Fruit fly (Drosophila melanogaster) whole organism, embryonic: ENCODE data around the gene CG17839.

Experiments used
- Antp ChIP-seq: fragments of 200-800 bp; sonication (Bioruptor generic); optimal IDR thresholded peaks from 3 replicates; lab custom pipeline; 2016; ENCODE audit warnings: missing biosample characterization, missing genetic modification characterization
- Blimp-1 ChIP-seq: fragments of 200-800 bp; sonication (Bioruptor generic); optimal IDR thresholded peaks from 3 replicates; lab custom pipeline; 2018; ENCODE audit warnings: missing biosample characterization, missing genetic modification characterization, mild to moderate bottlenecking, moderate library complexity, missing genetic modification reagents
- CG10543 ChIP-seq: fragments of 200-800 bp; sonication (Bioruptor generic); optimal IDR thresholded peaks from 3 replicates; lab custom pipeline; 2017; ENCODE audit warnings: missing biosample characterization, mild to moderate bottlenecking, missing genetic modification characterization, moderate library complexity
- CG11093 ChIP-seq: fragments of 200-800 bp; sonication (Bioruptor generic); IDR thresholded peaks from 3 replicates; pipeline ENCODE4 v1.3.6; 2022; ENCODE audit warnings: missing biosample characterization, missing genetic modification characterization
- CG11504 ChIP-seq: fragments of 200-800 bp; sonication (Bioruptor generic); optimal IDR thresholded peaks from 3 replicates; lab custom pipeline; 2019; ENCODE audit warnings: missing biosample characterization, mild to moderate bottlenecking, missing genetic modification characterization, moderate library complexity
- CG14965 ChIP-seq: fragments of 200-800 bp; sonication (Bioruptor generic); optimal IDR thresholded peaks from 2 replicates; lab custom pipeline; 2016; ENCODE audit warnings: missing biosample characterization, missing genetic modification characterization, borderline replicate concordance
- CG16779 ChIP-seq: fragments of 200-800 bp; sonication (Bioruptor generic); IDR thresholded peaks from 2 replicates; pipeline ENCODE4 v1.3.6; 2022; ENCODE audit warnings: missing biosample characterization, missing genetic modification characterization
- CG17385 ChIP-seq: fragments of 200-800 bp; sonication (Bioruptor generic); optimal IDR thresholded peaks from 3 replicates; lab custom pipeline; 2018; ENCODE audit warnings: missing biosample characterization, mild to moderate bottlenecking, missing genetic modification characterization
- CG17612 ChIP-seq: fragments of 200-800 bp; sonication (Bioruptor generic); IDR thresholded peaks from 2 replicates; pipeline ENCODE4 v1.3.6; 2022; ENCODE audit warnings: missing biosample characterization, missing genetic modification characterization
- CG17912 ChIP-seq: fragments of 200-800 bp; sonication (Bioruptor generic); optimal IDR thresholded peaks from 2 replicates; lab custom pipeline; 2018; ENCODE audit warnings: missing biosample characterization, mild to moderate bottlenecking, missing genetic modification characterization
- CG2875 ChIP-seq: fragments of 200-800 bp; sonication (Bioruptor generic); optimal IDR thresholded peaks from 2 replicates; lab custom pipeline; 2017; ENCODE audit warnings: missing biosample characterization, mild to moderate bottlenecking, missing genetic modification characterization, missing genetic modification reagents
- CG30020 ChIP-seq: fragments of 200-800 bp; optimal IDR thresholded peaks from 2 replicates; lab custom pipeline; 2019; ENCODE audit warnings: missing biosample characterization, mild to moderate bottlenecking, missing genetic modification characterization, moderate library complexity
- CG30403 ChIP-seq: fragments of 200-800 bp; sonication (Bioruptor generic); optimal IDR thresholded peaks from 3 replicates; lab custom pipeline; 2016; ENCODE audit warnings: missing biosample characterization, missing genetic modification characterization
- CG3065 ChIP-seq: fragments of 200-800 bp; sonication (Bioruptor generic); optimal IDR thresholded peaks from 2 replicates; lab custom pipeline; 2016; ENCODE audit warnings: missing biosample characterization, missing genetic modification characterization
- CG31388 ChIP-seq: fragments of 200-800 bp; sonication (Bioruptor generic); optimal IDR thresholded peaks from 2 replicates; lab custom pipeline; 2016; ENCODE audit warnings: missing biosample characterization, missing genetic modification characterization
- CG32767 ChIP-seq: fragments of 200-800 bp; sonication (Bioruptor generic); IDR thresholded peaks from 2 replicates; pipeline ENCODE4 v1.3.6; 2022; ENCODE audit warnings: missing biosample characterization, missing genetic modification characterization
- CG3407 ChIP-seq: fragments of 200-800 bp; sonication (Bioruptor generic); optimal IDR thresholded peaks from 2 replicates; lab custom pipeline; 2018; ENCODE audit warnings: missing biosample characterization, mild to moderate bottlenecking, missing genetic modification characterization
- CG34224 ChIP-seq: fragments of 200-800 bp; sonication (Bioruptor generic); IDR thresholded peaks from 3 replicates; pipeline ENCODE4 v1.3.6; 2022; ENCODE audit warnings: missing biosample characterization, missing genetic modification characterization; ENCODE audit not compliant: partially characterized antibody
- CG4854 ChIP-seq: fragments of 200-800 bp; sonication (Bioruptor generic); optimal IDR thresholded peaks from 2 replicates; lab custom pipeline; 2016; ENCODE audit warnings: missing biosample characterization, missing genetic modification characterization, inconsistent platforms
- CG7556 ChIP-seq: fragments of 200-800 bp; sonication (Bioruptor generic); optimal IDR thresholded peaks from 2 replicates; lab custom pipeline; 2017; ENCODE audit warnings: missing biosample characterization, mild to moderate bottlenecking, missing genetic modification characterization
- CG8281 ChIP-seq: fragments of 200-800 bp; sonication (Bioruptor generic); optimal IDR thresholded peaks from 2 replicates; lab custom pipeline; 2018; ENCODE audit warnings: missing biosample characterization, mild to moderate bottlenecking, missing genetic modification characterization, moderate library complexity
- CG9609 ChIP-seq: fragments of 200-800 bp; sonication (Bioruptor generic); optimal IDR thresholded peaks from 3 replicates; lab custom pipeline; 2016; ENCODE audit warnings: missing biosample characterization, missing genetic modification characterization
- CG9727 ChIP-seq: fragments of 200-800 bp; sonication (Bioruptor generic); optimal IDR thresholded peaks from 3 replicates; lab custom pipeline; 2017; ENCODE audit warnings: missing biosample characterization, mild to moderate bottlenecking, missing genetic modification characterization
- Dbx ChIP-seq: fragments of 200-800 bp; sonication (Bioruptor generic); IDR thresholded peaks from 3 replicates; pipeline ENCODE4 v1.3.6; 2022; ENCODE audit warnings: missing biosample characterization, missing genetic modification characterization
- Dll ChIP-seq: fragments of 200-800 bp; sonication (Bioruptor generic); IDR thresholded peaks from 4 replicates; pipeline ENCODE4 v1.3.6; 2022; ENCODE audit warnings: missing biosample characterization, missing genetic modification characterization; ENCODE audit not compliant: partially characterized antibody
- Dref ChIP-seq: fragments of 200-800 bp; sonication (Bioruptor generic); IDR thresholded peaks from 2 replicates; pipeline ENCODE4 v1.3.6; 2022; ENCODE audit warnings: missing biosample characterization, missing genetic modification characterization
- E2f2 ChIP-seq: fragments of 200-800 bp; sonication (Bioruptor generic); IDR thresholded peaks from 2 replicates; pipeline ENCODE4 v1.3.6; 2022; ENCODE audit warnings: missing biosample characterization, missing genetic modification characterization
- HLH54F ChIP-seq: fragments of 200-800 bp; sonication (Bioruptor generic); optimal IDR thresholded peaks from 3 replicates; lab custom pipeline; 2016; ENCODE audit warnings: missing biosample characterization, missing genetic modification characterization
- Hmr ChIP-seq: fragments of 200-800 bp; sonication (Bioruptor generic); optimal IDR thresholded peaks from 3 replicates; lab custom pipeline; 2017; ENCODE audit warnings: mild to moderate bottlenecking, missing biosample characterization, missing genetic modification reagents, missing genetic modification characterization
- Mrtf ChIP-seq: fragments of 200-800 bp; sonication (Bioruptor generic); IDR thresholded peaks from 3 replicates; pipeline ENCODE4 v1.3.6; 2022; ENCODE audit warnings: missing biosample characterization, missing genetic modification characterization
- Scr ChIP-seq: fragments of 200-800 bp; sonication (Bioruptor generic); IDR thresholded peaks from 2 replicates; pipeline ENCODE4 v1.3.6; 2022; ENCODE audit warnings: missing biosample characterization, missing genetic modification characterization; ENCODE audit not compliant: partially characterized antibody
- amos ChIP-seq: fragments of 200-800 bp; sonication (Bioruptor generic); IDR thresholded peaks from 2 replicates; pipeline ENCODE4 v1.3.6; 2022; ENCODE audit warnings: missing biosample characterization, missing genetic modification characterization; ENCODE audit not compliant: partially characterized antibody
- bigmax ChIP-seq: fragments of 200-800 bp; sonication (Bioruptor generic); optimal IDR thresholded peaks from 2 replicates; lab custom pipeline; 2018; ENCODE audit warnings: missing biosample characterization, mild to moderate bottlenecking, missing genetic modification characterization
- crol ChIP-seq: fragments of 200-800 bp; sonication (Bioruptor generic); IDR thresholded peaks from 2 replicates; pipeline ENCODE4 v1.3.6; 2022; ENCODE audit warnings: missing biosample characterization, missing genetic modification characterization
- ewg ChIP-seq: fragments of 200-800 bp; sonication (Bioruptor generic); optimal IDR thresholded peaks from 3 replicates; lab custom pipeline; 2017; ENCODE audit warnings: mild to moderate bottlenecking, missing biosample characterization, missing genetic modification reagents, missing genetic modification characterization
- jumu ChIP-seq: fragments of 200-800 bp; sonication (Bioruptor generic); optimal IDR thresholded peaks from 3 replicates; lab custom pipeline; 2016; ENCODE audit warnings: missing biosample characterization, missing genetic modification characterization
- ken ChIP-seq: fragments of 200-800 bp; sonication (Bioruptor generic); IDR thresholded peaks from 3 replicates; pipeline ENCODE4 v1.3.6; 2022; ENCODE audit warnings: missing biosample characterization, missing genetic modification characterization
- lbe ChIP-seq: fragments of 200-800 bp; sonication (Bioruptor generic); optimal IDR thresholded peaks from 2 replicates; lab custom pipeline; 2016; ENCODE audit warnings: missing biosample characterization, mild to moderate bottlenecking, missing genetic modification characterization
- luna ChIP-seq: fragments of 200-800 bp; sonication (Bioruptor generic); optimal IDR thresholded peaks from 2 replicates; lab custom pipeline; 2016; ENCODE audit warnings: missing biosample characterization, missing genetic modification characterization
- maf-S ChIP-seq: fragments of 200-800 bp; sonication (Bioruptor generic); optimal IDR thresholded peaks from 2 replicates; lab custom pipeline; 2016; ENCODE audit warnings: missing biosample characterization, missing genetic modification characterization
- nerfin-2 ChIP-seq: fragments of 200-800 bp; sonication (Bioruptor generic); IDR thresholded peaks from 2 replicates; pipeline ENCODE4 v1.3.6; 2022; ENCODE audit warnings: missing biosample characterization, missing genetic modification characterization; ENCODE audit not compliant: partially characterized antibody
- slp2 ChIP-seq: fragments of 200-800 bp; sonication (Bioruptor generic); optimal IDR thresholded peaks from 2 replicates; lab custom pipeline; 2016; ENCODE audit warnings: missing biosample characterization, missing genetic modification characterization
- so ChIP-seq: fragments of 200-800 bp; sonication (Bioruptor generic); IDR thresholded peaks from 3 replicates; pipeline ENCODE4 v1.3.6; 2022; ENCODE audit warnings: missing biosample characterization, missing genetic modification characterization
- sob ChIP-seq: fragments of 200-800 bp; sonication (Bioruptor generic); IDR thresholded peaks from 2 replicates; pipeline ENCODE4 v1.3.6; 2022; ENCODE audit warnings: missing biosample characterization, missing genetic modification characterization
- ssp ChIP-seq: fragments of 200-800 bp; sonication (Bioruptor generic); IDR thresholded peaks from 2 replicates; pipeline ENCODE4 v1.3.6; 2022; ENCODE audit warnings: missing biosample characterization, missing genetic modification characterization
- tap ChIP-seq: fragments of 200-800 bp; optimal IDR thresholded peaks from 3 replicates; lab custom pipeline; 2019; ENCODE audit warnings: missing biosample characterization, mild to moderate bottlenecking, missing genetic modification characterization, moderate library complexity
- tna ChIP-seq: fragments of 200-800 bp; sonication (Bioruptor generic); IDR thresholded peaks from 2 replicates; pipeline ENCODE4 v1.3.6; 2022; ENCODE audit warnings: missing biosample characterization, missing genetic modification characterization; ENCODE audit not compliant: partially characterized antibody
- vfl ChIP-seq: fragments of 200-800 bp; sonication (Bioruptor generic); optimal IDR thresholded peaks from 2 replicates; lab custom pipeline; 2016; ENCODE audit warnings: missing biosample characterization, missing genetic modification characterization

Gene CG17839

dm6 chr3L:14761837-14762785 lies 42.8 kb upstream of the CG17839 start, which contains the start of the genes Tsen34 and Mgat4a (continued):
- no peak for TF ChIP-seq CG11093 (GFP tag; lab: Robert Waterston, UW)
- TF ChIP-seq CG17612 (GFP tag; lab: Robert Waterston, UW) = no peak
- no peak for TF ChIP-seq CG11504 (tag; lab: Kevin White, UChicago)
- TF ChIP-seq E2f2 = peak; percentile 37; the same call in 1 of the 2 replicates
- TF ChIP-seq bigmax (GFP tag; lab: Kevin White, UChicago) = peak; percentile 6
- no peak for TF ChIP-seq CG2875
- TF ChIP-seq Mrtf (GFP tag; lab: Robert Waterston, UW) = peak; percentile 46; the same call in 1 of the 3 replicates
- no peak for TF ChIP-seq ken (GFP tag; lab: Robert Waterston, UW)
- no peak for TF ChIP-seq CG7556 (GFP tag; lab: Kevin White, UChicago)
- TF ChIP-seq CG8281 (tag; lab: Kevin White, UChicago) = no peak
- TF ChIP-seq CG17912 (GFP tag; lab: Kevin White, UChicago) = peak; percentile 56
- no peak for TF ChIP-seq CG3065
- peak; percentile 64; the same call in 1 of the 2 replicates for TF ChIP-seq amos
- TF ChIP-seq vfl (GFP tag; lab: Kevin White, UChicago) = no peak
- no peak for TF ChIP-seq maf-S
- peak; percentile 45 for TF ChIP-seq Scr
- TF ChIP-seq so = peak; percentile 43; the same call in 1 of the 3 replicates
- no peak for TF ChIP-seq Antp (GFP tag; lab: Kevin White, UChicago)
- peak; percentile 61; the same call in 2 of the 4 replicates for TF ChIP-seq Dll (GFP tag; lab: Robert Waterston, UW)
- TF ChIP-seq ewg (GFP tag; lab: Kevin White, UChicago) = no peak
- TF ChIP-seq HLH54F (GFP tag; lab: Kevin White, UChicago) = peak; percentile 27
- TF ChIP-seq ssp (GFP tag; lab: Robert Waterston, UW) = no peak; the same call in 1 of the 2 replicates
- peak; percentile 72 for TF ChIP-seq sob (GFP tag; lab: Robert Waterston, UW)
- no peak for TF ChIP-seq Blimp-1 (GFP tag; lab: Kevin White, UChicago)
- TF ChIP-seq CG30020 (tag; lab: Kevin White, UChicago) = peak; percentile 9
- TF ChIP-seq CG30403 (GFP tag; lab: Kevin White, UChicago) = no peak
- peak; percentile 50 for TF ChIP-seq CG9727 (GFP tag; lab: Kevin White, UChicago)
- no peak for TF ChIP-seq CG3407 (GFP tag; lab: Kevin White, UChicago)
- TF ChIP-seq crol (GFP tag; lab: Robert Waterston, UW) = no peak
- TF ChIP-seq tna = peak; percentile 47; the same call in 1 of the 2 replicates
- TF ChIP-seq CG16779 (GFP tag; lab: Robert Waterston, UW) = peak; percentile 58; the same call in 1 of the 2 replicates
- TF ChIP-seq nerfin-2 = peak; percentile 44; the same call in 1 of the 2 replicates
- TF ChIP-seq jumu (GFP tag; lab: Kevin White, UChicago) = no peak
- TF ChIP-seq lbe (GFP tag; lab: Kevin White, UChicago) = no peak
- TF ChIP-seq CG10543 = peak; percentile 91
- peak; percentile 15 for TF ChIP-seq tap (tag; lab: Kevin White, UChicago)
- TF ChIP-seq CG17385 (GFP tag; lab: Kevin White, UChicago) = peak; percentile 35
- peak; percentile 23 for TF ChIP-seq CG9609 (GFP tag; lab: Kevin White, UChicago)
- TF ChIP-seq slp2 = no peak
- peak; percentile 76 for TF ChIP-seq Hmr (GFP tag; lab: Kevin White, UChicago)
- peak; percentile 85 for TF ChIP-seq Dref
- TF ChIP-seq Dbx (GFP tag; lab: Robert Waterston, UW) = peak; percentile 88
- no peak for TF ChIP-seq CG32767 (GFP tag; lab: Robert Waterston, UW)
- peak; percentile 52 for TF ChIP-seq CG4854 (GFP tag; lab: Kevin White, UChicago)
- TF ChIP-seq CG31388 (GFP tag; lab: Kevin White, UChicago) = no peak
- peak; percentile 46; the same call in 1 of the 3 replicates for TF ChIP-seq CG34224
- peak; percentile 49 for TF ChIP-seq luna (GFP tag; lab: Kevin White, UChicago)
- TF ChIP-seq CG14965 (GFP tag; lab: Kevin White, UChicago) = peak; percentile 27
